Fruit fly (Drosophila melanogaster) whole organism, pupa: ENCODE measurements around the gene RpS26.

Experiments
- CG10348 ChIP-seq: fragments of 200-800 bp; sonication (Bioruptor generic); IDR thresholded peaks from 2 replicates; pipeline ENCODE4 v1.3.6; 2022; ENCODE audit warnings: missing biosample characterization, missing genetic modification characterization
- CG12605 ChIP-seq: fragments of 200-800 bp; sonication (Bioruptor generic); IDR thresholded peaks from 2 replicates; pipeline ENCODE4 v1.3.6; 2022; ENCODE audit warnings: missing biosample characterization, missing genetic modification characterization
- CG15710 ChIP-seq: fragments of 200-800 bp; sonication (Bioruptor generic); optimal IDR thresholded peaks from 2 replicates; lab custom pipeline; 2018; ENCODE audit warnings: missing biosample characterization, mild to moderate bottlenecking, missing genetic modification characterization, moderate library complexity
- CG17806 ChIP-seq: fragments of 200-800 bp; sonication (Bioruptor generic); optimal IDR thresholded peaks from 2 replicates; lab custom pipeline; 2018; ENCODE audit warnings: missing biosample characterization, mild to moderate bottlenecking, missing genetic modification characterization, moderate library complexity
- CG34367 ChIP-seq: fragments of 200-800 bp; sonication (Bioruptor generic); optimal IDR thresholded peaks from 2 replicates; lab custom pipeline; 2018; ENCODE audit warnings: missing biosample characterization, mild to moderate bottlenecking, missing genetic modification characterization
- CG8301 ChIP-seq: fragments of 200-800 bp; sonication (Bioruptor generic); optimal IDR thresholded peaks from 2 replicates; lab custom pipeline; 2018; ENCODE audit warnings: missing biosample characterization, mild to moderate bottlenecking, missing genetic modification characterization
- CG9948 ChIP-seq: fragments of 200-800 bp; sonication (Bioruptor generic); optimal IDR thresholded peaks from 2 replicates; lab custom pipeline; 2018; ENCODE audit warnings: missing biosample characterization, mild to moderate bottlenecking, missing genetic modification characterization, moderate library complexity
- D1 ChIP-seq: fragments of 200-800 bp; sonication (Bioruptor generic); optimal IDR thresholded peaks from 2 replicates; lab custom pipeline; 2018; ENCODE audit warnings: missing biosample characterization, mild to moderate bottlenecking, missing genetic modification characterization, moderate library complexity
- Ets98B ChIP-seq: fragments of 200-800 bp; sonication (Bioruptor generic); IDR thresholded peaks from 2 replicates; pipeline ENCODE4 v1.3.6; 2022; ENCODE audit warnings: missing biosample characterization, missing genetic modification characterization
- Pif1A ChIP-seq: fragments of 200-800 bp; sonication (Bioruptor generic); optimal IDR thresholded peaks from 3 replicates; lab custom pipeline; 2016; ENCODE audit warnings: missing biosample characterization, missing genetic modification characterization
- fd96Ca ChIP-seq: fragments of 200-800 bp; sonication (Bioruptor generic); IDR thresholded peaks from 3 replicates; pipeline ENCODE4 v1.3.6; 2022; ENCODE audit warnings: missing biosample characterization, missing genetic modification characterization
- rn ChIP-seq: fragments of 200-800 bp; sonication (Bioruptor generic); IDR thresholded peaks from 2 replicates; pipeline ENCODE4 v1.3.6; 2022; ENCODE audit warnings: missing biosample characterization, missing genetic modification characterization

dm6 chr2L:18456932-18457583 is 14.0 kb upstream of the RpS26 start:
- TF ChIP-seq fd96Ca (GFP tag; lab: Robert Waterston, UW) (peak; percentile 73; the same call in 1 of the 3 replicates), CG10348 (GFP tag; lab: Robert Waterston, UW) (no peak), CG34367 (tag; lab: Kevin White, UChicago) (peak; percentile 16), CG15710 (tag; lab: Kevin White, UChicago) (peak; percentile 42), D1 (tag; lab: Kevin White, UChicago) (no peak), rn (GFP tag; lab: Robert Waterston, UW) (no peak), Ets98B (GFP tag; lab: Robert Waterston, UW) (peak; percentile 55; the same call in 1 of the 2 replicates), CG17806 (tag; lab: Kevin White, UChicago) (no peak), CG12605 (GFP tag; lab: Robert Waterston, UW) (peak; percentile 77), Pif1A (GFP tag; lab: Kevin White, UChicago) (peak; percentile 38), CG8301 (tag; lab: Kevin White, UChicago) (peak; percentile 19), CG9948 (no peak)
